Fruit fly (Drosophila melanogaster): Measurements from ENCODE around the gene CG14356.
A peak's percentile ranks its signal among the peaks of the same experiment; 100 is the strongest.

The CG14356 gene

dm6 chr3R:14112066-14112465 lies 19.8 kb downstream of the CG14356 start, which contains the start of gene CG14357:
CG14357 (minus strand) TSS chr3R:14112166.
- TF ChIP-seq gl (tag; optimal IDR thresholded peaks at IDR 0.05) (no peak), CG8301 (tag; optimal IDR thresholded peaks at IDR 0.05) (no peak), EcR (GFP tag; optimal IDR thresholded peaks at IDR 0.05) (no peak), CG17806 (tag; optimal IDR thresholded peaks at IDR 0.05) (no peak), Ets98B (GFP tag; IDR thresholded peaks at IDR 0.05) (no peak), CG9948 (tag; optimal IDR thresholded peaks at IDR 0.05) (no peak), CG34367 (tag; optimal IDR thresholded peaks at IDR 0.05) (no peak), CG12605 (GFP tag; IDR thresholded peaks at IDR 0.05) (no peak), Snoo (tag; optimal IDR thresholded peaks at IDR 0.05) (no peak), D1 (tag; optimal IDR thresholded peaks at IDR 0.05) (no peak), Pif1A (GFP tag; optimal IDR thresholded peaks at IDR 0.05) (no peak), CG32121 (GFP tag; IDR thresholded peaks at IDR 0.05) (no peak), CG10348 (GFP tag; IDR thresholded peaks at IDR 0.05) (no peak), CG4496 (GFP tag; IDR thresholded peaks at IDR 0.05) (no peak), CG13204 (GFP tag; optimal IDR thresholded peaks at IDR 0.05) (no peak), rn (GFP tag; IDR thresholded peaks at IDR 0.05) (no peak)

- TF ChIP-seq CG34367 (tag; optimal IDR thresholded peaks at IDR 0.05) (no peak), CG9948 (tag; optimal IDR thresholded peaks at IDR 0.05) (no peak), CG13204 (GFP tag; optimal IDR thresholded peaks at IDR 0.05) (no peak), EcR (GFP tag; optimal IDR thresholded peaks at IDR 0.05) (no peak), CG8159 (tag; optimal IDR thresholded peaks at IDR 0.05) (no peak), Pif1A (GFP tag; optimal IDR thresholded peaks at IDR 0.05) (no peak), CG17806 (tag; optimal IDR thresholded peaks at IDR 0.05) (no peak), fd96Ca (GFP tag; IDR thresholded peaks at IDR 0.05) (no peak), CG8301 (tag; optimal IDR thresholded peaks at IDR 0.05) (no peak), Pif1B (GFP tag; optimal IDR thresholded peaks at IDR 0.05) (no peak), CG15710 (tag; optimal IDR thresholded peaks at IDR 0.05) (no peak)
These were observed 22.7 kb downstream of the CG14356 start, which contains the start of gene Or88a for dm6 chr3R:14109145-14109544. Or88a (plus strand) TSS chr3R:14109445.

- TF ChIP-seq CG14655 (GFP tag; optimal IDR thresholded peaks at IDR 0.05): peak; percentile 40
- peak; percentile 60; the same call in 2 of the 3 replicates for TF ChIP-seq CG4496 (GFP tag; IDR thresholded peaks at IDR 0.05)
- no peak for TF ChIP-seq CG17806 (tag; optimal IDR thresholded peaks at IDR 0.05)
- TF ChIP-seq CG34367 (tag; optimal IDR thresholded peaks at IDR 0.05): no peak
- TF ChIP-seq CG8159 (tag; optimal IDR thresholded peaks at IDR 0.05): peak; percentile 20
- peak; percentile 14 for TF ChIP-seq D1 (tag; optimal IDR thresholded peaks at IDR 0.05)
- TF ChIP-seq CG12605 (GFP tag; IDR thresholded peaks at IDR 0.05): peak; percentile 70
- TF ChIP-seq fd96Ca (GFP tag; IDR thresholded peaks at IDR 0.05): peak; percentile 68; the same call in 2 of the 3 replicates
- TF ChIP-seq CG13204 (GFP tag; optimal IDR thresholded peaks at IDR 0.05): no peak
- TF ChIP-seq rn (GFP tag; IDR thresholded peaks at IDR 0.05): 0 out of 2 replicates have a peak, but pooled peaks have one; percentile 35
- peak; percentile 70; the same call in 1 of the 2 replicates for TF ChIP-seq Ets98B (GFP tag; IDR thresholded peaks at IDR 0.05)
- peak; percentile 74 for TF ChIP-seq CG32121 (GFP tag; IDR thresholded peaks at IDR 0.05)
- peak; percentile 8 for TF ChIP-seq Pif1B (GFP tag; optimal IDR thresholded peaks at IDR 0.05)
- TF ChIP-seq gl (tag; optimal IDR thresholded peaks at IDR 0.05): no peak
- peak; percentile 16 for TF ChIP-seq CG9948 (tag; optimal IDR thresholded peaks at IDR 0.05)
- no peak for TF ChIP-seq CG15710 (tag; optimal IDR thresholded peaks at IDR 0.05)
- peak; percentile 14 for TF ChIP-seq Pif1A (GFP tag; optimal IDR thresholded peaks at IDR 0.05)
These were observed 23.5 kb downstream of the CG14356 start, which contains the start of gene CG12402 for dm6 chr3R:14108158-14108921. CG12402 (minus strand) TSS chr3R:14108321.

dm6 chr3R:14107597-14107996 lies 24.3 kb downstream of the CG14356 start:
- TF ChIP-seq D1 (tag; optimal IDR thresholded peaks at IDR 0.05) (no peak), CG32121 (GFP tag; IDR thresholded peaks at IDR 0.05) (no peak), CG4496 (GFP tag; IDR thresholded peaks at IDR 0.05) (no peak), EcR (GFP tag; optimal IDR thresholded peaks at IDR 0.05) (no peak), Snoo (tag; optimal IDR thresholded peaks at IDR 0.05) (no peak), CG8301 (tag; optimal IDR thresholded peaks at IDR 0.05) (no peak), Pif1B (GFP tag; optimal IDR thresholded peaks at IDR 0.05) (no peak), rn (GFP tag; IDR thresholded peaks at IDR 0.05) (no peak), CG8159 (tag; optimal IDR thresholded peaks at IDR 0.05) (no peak), CG14655 (GFP tag; optimal IDR thresholded peaks at IDR 0.05) (no peak), CG12605 (GFP tag; IDR thresholded peaks at IDR 0.05) (no peak), CG10348 (GFP tag; IDR thresholded peaks at IDR 0.05) (no peak)

- TF ChIP-seq Ets98B (GFP tag; IDR thresholded peaks at IDR 0.05) (no peak), CG17806 (tag; optimal IDR thresholded peaks at IDR 0.05) (no peak), Snoo (tag; optimal IDR thresholded peaks at IDR 0.05) (no peak), D1 (tag; optimal IDR thresholded peaks at IDR 0.05) (no peak), CG8301 (tag; optimal IDR thresholded peaks at IDR 0.05) (no peak), CG4496 (GFP tag; IDR thresholded peaks at IDR 0.05) (no peak)
These were observed 28.9 kb downstream of the CG14356 start, which contains the start of gene PK1-R for dm6 chr3R:14103022-14103421. PK1-R (minus strand) TSS chr3R:14103122.

dm6 chr3R:14100962-14101361 lies 30.9 kb downstream of the CG14356 start:
- TF ChIP-seq CG8159 (tag; optimal IDR thresholded peaks at IDR 0.05) (no peak), CG15710 (tag; optimal IDR thresholded peaks at IDR 0.05) (no peak), CG8301 (tag; optimal IDR thresholded peaks at IDR 0.05) (no peak), rn (GFP tag; IDR thresholded peaks at IDR 0.05) (no peak), Snoo (tag; optimal IDR thresholded peaks at IDR 0.05) (no peak), Pif1A (GFP tag; optimal IDR thresholded peaks at IDR 0.05) (no peak), CG34367 (tag; optimal IDR thresholded peaks at IDR 0.05) (no peak), Pif1B (GFP tag; optimal IDR thresholded peaks at IDR 0.05) (no peak), CG17806 (tag; optimal IDR thresholded peaks at IDR 0.05) (no peak), CG9948 (tag; optimal IDR thresholded peaks at IDR 0.05) (no peak), gl (tag; optimal IDR thresholded peaks at IDR 0.05) (no peak), CG4496 (GFP tag; IDR thresholded peaks at IDR 0.05) (no peak), D1 (tag; optimal IDR thresholded peaks at IDR 0.05) (no peak), Ets98B (GFP tag; IDR thresholded peaks at IDR 0.05) (no peak), CG10348 (GFP tag; IDR thresholded peaks at IDR 0.05) (no peak)

All from whole organism, pupa.